Worm (Caenorhabditis elegans) whole organism, L1 larva: ENCODE measurements around the gene ubc-13.

Source experiments
- C34B4.2 ChIP-seq: sonication (generic microtip); optimal IDR thresholded peaks from 2 replicates; lab custom pipeline; 2017; ENCODE audit warnings: mild to moderate bottlenecking, missing genetic modification characterization, missing compliant biosample characterization
- F16B12.6 ChIP-seq: fragments of 150-350 bp; optimal IDR thresholded peaks from 2 replicates; lab custom pipeline; 2014; ENCODE audit warnings: missing biosample characterization, missing genetic modification characterization
- alr-1 ChIP-seq: fragments of 200-800 bp; sonication (Bioruptor generic); optimal IDR thresholded peaks from 2 replicates; lab custom pipeline; 2018; ENCODE audit warnings: borderline replicate concordance, mild to moderate bottlenecking, missing genetic modification characterization, missing compliant biosample characterization
- blmp-1 ChIP-seq: fragments of 150-350 bp; optimal IDR thresholded peaks from 2 replicates; lab custom pipeline; 2014; ENCODE audit warnings: missing biosample characterization, missing genetic modification characterization
- ceh-8 ChIP-seq: fragments of 200-800 bp; sonication (Bioruptor generic); optimal IDR thresholded peaks from 2 replicates; lab custom pipeline; 2018; ENCODE audit warnings: mild to moderate bottlenecking, missing genetic modification characterization, moderate library complexity, missing compliant biosample characterization
- ceh-88 ChIP-seq: fragments of 200-800 bp; sonication (Bioruptor generic); IDR thresholded peaks from 2 replicates; pipeline ENCODE4 v1.3.6; 2022; ENCODE audit warnings: missing genetic modification characterization, missing compliant biosample characterization
- ces-1 ChIP-seq: fragments of 150-350 bp; optimal IDR thresholded peaks from 2 replicates; lab custom pipeline; 2014; ENCODE audit warnings: missing biosample characterization, missing genetic modification reagents, missing genetic modification characterization
- dsc-1 ChIP-seq: sonication (generic microtip); optimal IDR thresholded peaks from 2 replicates; lab custom pipeline; 2016; ENCODE audit warnings: mild to moderate bottlenecking, missing genetic modification characterization, missing compliant biosample characterization
- elt-2 ChIP-seq: sonication (generic microtip); optimal IDR thresholded peaks from 2 replicates; lab custom pipeline; 2016; ENCODE audit warnings: missing genetic modification characterization, mild to moderate bottlenecking, inconsistent platforms, missing compliant biosample characterization, missing genetic modification reagents
- elt-3 ChIP-seq, 6 experiments: fragments of 150-350 bp in 1 of 6; sonication (generic microtip); optimal IDR thresholded peaks; 2 replicates each; lab custom pipeline; 2017 to 2018; ENCODE audit warnings: missing biosample characterization in 6 of 6, missing genetic modification characterization in 6 of 6, inconsistent platforms in 1 of 6
- ets-5 ChIP-seq: fragments of 200-800 bp; sonication (Bioruptor generic); IDR thresholded peaks from 2 replicates; pipeline ENCODE4 v1.3.6; 2022; ENCODE audit warnings: missing genetic modification characterization, missing compliant biosample characterization
- fkh-10 ChIP-seq: sonication (generic microtip); optimal IDR thresholded peaks from 2 replicates; lab custom pipeline; 2017; ENCODE audit warnings: missing biosample characterization, missing genetic modification reagents, missing genetic modification characterization
- fos-1 ChIP-seq: fragments of 150-350 bp; optimal IDR thresholded peaks from 2 replicates; lab custom pipeline; 2014; ENCODE audit warnings: missing biosample characterization, missing genetic modification characterization
- hpl-2 ChIP-seq: fragments of 150-350 bp; optimal IDR thresholded peaks from 2 replicates; lab custom pipeline; 2014; ENCODE audit warnings: missing biosample characterization, missing genetic modification reagents, missing genetic modification characterization
- irx-1 ChIP-seq: sonication (generic microtip); optimal IDR thresholded peaks from 2 replicates; lab custom pipeline; 2016; ENCODE audit warnings: missing genetic modification characterization, missing compliant biosample characterization
- isw-1 ChIP-seq: fragments of 200-800 bp; sonication (Bioruptor generic); IDR thresholded peaks from 2 replicates; pipeline ENCODE4 v1.3.6; 2022; ENCODE audit warnings: missing genetic modification characterization, missing compliant biosample characterization
- jun-1 ChIP-seq: fragments of 150-350 bp; optimal IDR thresholded peaks from 2 replicates; lab custom pipeline; 2014; ENCODE audit warnings: missing biosample characterization, missing genetic modification reagents, missing genetic modification characterization
- lin-15B ChIP-seq: fragments of 150-350 bp; sonication (generic microtip); optimal IDR thresholded peaks from 3 replicates; lab custom pipeline; 2014; ENCODE audit warnings: missing biosample characterization, missing genetic modification characterization
- nhr-11 ChIP-seq: fragments of 150-350 bp; optimal IDR thresholded peaks from 2 replicates; lab custom pipeline; 2014; ENCODE audit warnings: missing biosample characterization, missing genetic modification characterization
- nhr-19 ChIP-seq: fragments of 200-800 bp; sonication (Bioruptor generic); conservative IDR thresholded peaks from 2 replicates; pipeline ENCODE4 v1.3.6; 2022; ENCODE audit warnings: missing genetic modification characterization, missing compliant biosample characterization
- nhr-20 ChIP-seq: sonication (generic microtip); optimal IDR thresholded peaks from 2 replicates; lab custom pipeline; 2016; ENCODE audit warnings: mild to moderate bottlenecking, missing genetic modification characterization, missing compliant biosample characterization
- nhr-237 ChIP-seq: fragments of 150-350 bp; optimal IDR thresholded peaks from 2 replicates; lab custom pipeline; 2014; ENCODE audit warnings: missing biosample characterization, missing genetic modification characterization
- nhr-28 ChIP-seq: fragments of 150-350 bp; optimal IDR thresholded peaks from 2 replicates; lab custom pipeline; 2014; ENCODE audit warnings: missing biosample characterization, missing genetic modification characterization
- nhr-76 ChIP-seq: sonication (generic microtip); optimal IDR thresholded peaks from 2 replicates; lab custom pipeline; 2017; ENCODE audit warnings: missing biosample characterization, missing genetic modification characterization
- nhr-84 ChIP-seq: sonication (generic microtip); optimal IDR thresholded peaks from 2 replicates; lab custom pipeline; 2017; ENCODE audit warnings: missing biosample characterization, missing genetic modification characterization
- nhr-90 ChIP-seq: sonication (generic microtip); optimal IDR thresholded peaks from 2 replicates; lab custom pipeline; 2016; ENCODE audit warnings: mild to moderate bottlenecking, missing genetic modification characterization, missing compliant biosample characterization; ENCODE audit not compliant: poor library complexity
- pax-3 ChIP-seq: fragments of 200-800 bp; sonication (Bioruptor generic); optimal IDR thresholded peaks from 2 replicates; lab custom pipeline; 2018; ENCODE audit warnings: mild to moderate bottlenecking, missing genetic modification characterization, moderate library complexity, missing compliant biosample characterization
- rnt-1 ChIP-seq: sonication (generic microtip); optimal IDR thresholded peaks from 2 replicates; lab custom pipeline; 2016; ENCODE audit warnings: mild to moderate bottlenecking, missing genetic modification characterization, moderate library complexity, missing compliant biosample characterization
- sox-4 ChIP-seq: sonication (generic microtip); optimal IDR thresholded peaks from 2 replicates; lab custom pipeline; 2016; ENCODE audit warnings: missing genetic modification characterization, missing compliant biosample characterization
- swsn-7 ChIP-seq: sonication (generic microtip); optimal IDR thresholded peaks from 2 replicates; lab custom pipeline; 2016; ENCODE audit warnings: missing genetic modification characterization, missing compliant biosample characterization
- tbx-2 ChIP-seq: sonication (generic microtip); optimal IDR thresholded peaks from 2 replicates; lab custom pipeline; 2016; ENCODE audit warnings: missing genetic modification characterization, missing compliant biosample characterization
- tlp-1 ChIP-seq: fragments of 150-350 bp; optimal IDR thresholded peaks from 2 replicates; lab custom pipeline; 2014; ENCODE audit warnings: missing biosample characterization, missing genetic modification characterization
- unc-130 ChIP-seq: fragments of 150-350 bp; optimal IDR thresholded peaks from 2 replicates; lab custom pipeline; 2017; ENCODE audit warnings: missing biosample characterization, missing genetic modification characterization, inconsistent platforms
- unc-30 ChIP-seq: sonication (generic microtip); optimal IDR thresholded peaks from 2 replicates; lab custom pipeline; 2017; ENCODE audit warnings: missing biosample characterization, missing genetic modification characterization
- unc-62 ChIP-seq: fragments of 150-350 bp; optimal IDR thresholded peaks from 2 replicates; lab custom pipeline; 2014; ENCODE audit warnings: missing biosample characterization, missing genetic modification reagents, missing genetic modification characterization
- ztf-4 ChIP-seq: fragments of 150-350 bp; optimal IDR thresholded peaks from 2 replicates; lab custom pipeline; 2014; ENCODE audit warnings: missing biosample characterization, missing genetic modification characterization

Gene ubc-13

DNA sequence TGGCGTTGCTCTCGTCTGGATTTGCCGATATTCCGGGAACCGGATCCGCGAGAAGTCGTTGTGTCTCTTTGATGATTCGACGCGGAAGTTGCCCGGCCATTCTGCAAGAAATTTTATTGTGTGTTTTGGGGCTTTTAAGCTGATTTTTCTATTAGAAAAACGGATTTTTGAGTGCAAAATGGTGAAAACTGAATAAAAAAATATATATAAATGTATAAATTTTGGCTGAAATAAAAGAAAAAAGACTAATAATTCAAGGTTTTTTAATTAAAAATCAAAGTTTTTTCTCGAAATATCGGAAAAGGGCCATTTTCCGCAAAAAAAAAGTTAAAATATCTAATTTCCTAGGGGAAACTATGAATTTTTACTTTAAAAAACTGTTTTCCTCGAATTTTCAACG is at the start of gene ubc-13:
TSS of gene ubc-13 (minus strand) at position 101 of the 400 bp plus-strand sequence.
- no peak for TF ChIP-seq dsc-1 (tag; lab: Kevin White, UChicago)
- no peak for TF ChIP-seq ztf-4
- TF ChIP-seq ceh-88 (GFP tag; lab: Robert Waterston, UW), result no peak
- TF ChIP-seq rnt-1 (tag; lab: Kevin White, UChicago), result no peak
- TF ChIP-seq tbx-2 (tag; lab: Kevin White, UChicago), result no peak
- no peak for TF ChIP-seq irx-1 (tag; lab: Kevin White, UChicago)
- TF ChIP-seq nhr-90 (tag; lab: Kevin White, UChicago), result no peak
- no peak for TF ChIP-seq nhr-19
- TF ChIP-seq blmp-1, result no peak
- TF ChIP-seq nhr-28 (tag; lab: Kevin White, UChicago), result no peak
- TF ChIP-seq lin-15B (tag; lab: Kevin White, UChicago), result no peak

DNA sequence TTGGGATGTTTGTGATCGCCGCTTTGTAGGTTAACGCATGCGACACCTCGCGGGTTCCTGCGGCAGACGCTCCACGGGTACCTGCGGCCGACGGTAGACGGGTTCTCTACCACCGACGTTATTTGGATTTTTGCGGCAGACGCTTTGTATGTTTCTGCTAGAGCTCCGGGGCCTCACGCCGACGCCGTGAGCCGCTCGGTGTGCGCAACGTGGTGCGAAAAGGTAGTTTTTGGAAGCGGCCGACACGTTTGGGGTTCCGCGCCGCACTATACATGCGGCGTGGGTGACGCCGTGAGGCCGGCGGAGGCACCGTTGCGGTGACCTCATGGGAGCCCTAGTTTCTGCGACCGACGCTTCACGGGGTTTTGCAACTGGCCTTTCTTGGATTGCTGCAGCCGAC is 45.6 kb upstream of the ubc-13 start:
- no peak for TF ChIP-seq nhr-84 (tag; lab: Kevin White, UChicago)
- no peak for TF ChIP-seq fos-1 (tag; lab: Kevin White, UChicago)
- TF ChIP-seq swsn-7, result no peak
- no peak for TF ChIP-seq ceh-8 (GFP tag; lab: Kevin White, UChicago)
- TF ChIP-seq alr-1 (tag; lab: Kevin White, UChicago), result no peak
- no peak for TF ChIP-seq elt-3 (tag; optimal IDR thresholded peaks at IDR 0.05; lab: Kevin White, UChicago)
- no peak for TF ChIP-seq unc-30 (tag; lab: Kevin White, UChicago)
- TF ChIP-seq nhr-20 (tag; lab: Kevin White, UChicago), result no peak

DNA sequence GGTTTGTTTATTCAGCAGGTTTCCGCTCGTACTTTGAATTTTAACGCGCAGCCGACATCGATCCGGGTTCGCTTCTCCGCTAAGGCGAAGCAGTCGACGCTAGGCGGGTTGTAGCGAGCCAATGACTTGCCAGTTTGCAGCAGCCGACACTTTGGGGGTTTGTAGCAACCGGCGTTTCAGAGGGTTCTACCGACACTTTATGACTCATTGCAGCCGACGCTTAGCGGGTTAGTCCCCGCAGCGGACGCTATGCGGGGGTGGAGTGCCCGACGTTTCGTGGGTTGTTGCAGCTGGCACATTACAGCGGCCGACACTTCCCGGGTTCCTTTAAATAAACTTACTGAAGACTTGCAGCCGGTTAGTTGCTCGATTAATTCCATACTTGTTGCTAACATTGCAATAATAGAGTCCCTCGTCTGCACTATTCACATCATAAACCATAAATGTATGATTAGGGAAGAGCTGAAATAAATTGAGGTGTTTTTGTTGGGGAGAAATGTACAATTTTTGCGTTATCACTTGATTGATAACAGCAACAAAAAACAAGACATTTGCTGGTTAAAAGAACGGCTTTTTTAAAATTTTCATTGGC is 44.0 kb upstream of the ubc-13 start, which contains the start of gene Y54G2A.57:
TSS of gene Y54G2A.57 (plus strand) at position 542 of the 592 bp plus-strand sequence.
- no peak for TF ChIP-seq nhr-20 (tag; lab: Kevin White, UChicago)
- no peak for TF ChIP-seq nhr-84 (tag; lab: Kevin White, UChicago)
- no peak for TF ChIP-seq pax-3 (tag; lab: Kevin White, UChicago)
- no peak for TF ChIP-seq fos-1 (tag; lab: Kevin White, UChicago)
- TF ChIP-seq unc-130, result no peak
- TF ChIP-seq ces-1 (GFP tag; lab: Kevin White, UChicago), result no peak

DNA sequence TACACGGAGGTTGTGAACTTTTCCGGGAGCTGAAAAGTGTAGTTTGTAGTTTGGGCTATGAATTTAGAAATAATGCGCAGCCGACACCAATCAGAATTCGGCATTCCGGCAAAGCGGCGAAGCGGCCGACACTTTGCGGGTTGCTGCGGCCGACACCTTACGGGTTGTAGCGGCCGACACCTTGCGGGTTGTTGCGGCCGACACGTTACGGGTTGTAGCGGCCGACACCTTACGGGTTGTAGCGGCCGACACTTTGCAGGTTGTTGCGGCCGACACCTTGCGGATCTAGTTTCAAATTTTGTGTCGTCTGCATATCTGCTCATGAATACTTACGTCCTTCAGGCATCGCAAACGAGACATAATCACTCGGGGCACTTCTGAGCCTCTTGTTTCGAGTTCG is 41.4 kb upstream of the ubc-13 start:
- TF ChIP-seq tlp-1 (no peak), C34B4.2 (tag; lab: Kevin White, UChicago) (no peak), nhr-11 (tag; lab: Kevin White, UChicago) (no peak), lin-15B (tag; lab: Kevin White, UChicago) (no peak), hpl-2 (no peak), elt-2 (no peak), tbx-2 (tag; lab: Kevin White, UChicago) (no peak), nhr-237 (tag; lab: Kevin White, UChicago) (no peak), ceh-8 (GFP tag; lab: Kevin White, UChicago) (no peak), ets-5 (GFP tag; lab: Robert Waterston, UW) (no peak), isw-1 (GFP tag; lab: Robert Waterston, UW) (no peak), unc-62 (GFP tag; lab: Kevin White, UChicago) (no peak), fkh-10 (GFP tag; lab: Kevin White, UChicago) (no peak), jun-1 (tag; lab: Kevin White, UChicago) (no peak), nhr-76 (tag; lab: Kevin White, UChicago) (no peak), dsc-1 (tag; lab: Kevin White, UChicago) (no peak), sox-4 (tag; lab: Kevin White, UChicago) (no peak), F16B12.6 (tag; lab: Kevin White, UChicago) (no peak), alr-1 (tag; lab: Kevin White, UChicago) (no peak)
- TF ChIP-seq, all 84 proteins: peak for 0
